Worm (Caenorhabditis elegans): ENCODE results near the gene plk-3.

- TF ChIP-seq pha-4 (tag; optimal IDR thresholded peaks at IDR 0.05), result no peak
- TF ChIP-seq nhr-28 (tag; optimal IDR thresholded peaks at IDR 0.05), result no peak
- TF ChIP-seq sptf-1 (tag; optimal IDR thresholded peaks at IDR 0.05), result no peak
- no peak for TF ChIP-seq snpc-4 (tag; optimal IDR thresholded peaks at IDR 0.05)
Measured at ce11 chrIV:7488457-7488783, 15.4 kb upstream of the plk-3 start.
